Fruit fly (Drosophila melanogaster): Measurements from ENCODE around the gene Kyat.

- TF ChIP-seq CG8159 (tag; optimal IDR thresholded peaks at IDR 0.05) (no peak), CG17806 (tag; optimal IDR thresholded peaks at IDR 0.05) (peak; percentile 55), CG9948 (tag; optimal IDR thresholded peaks at IDR 0.05) (peak; percentile 53), Pif1A (GFP tag; optimal IDR thresholded peaks at IDR 0.05) (no peak), CG32121 (GFP tag; IDR thresholded peaks at IDR 0.05) (peak; percentile 51; the same call in 1 of the 2 replicates), rn (GFP tag; IDR thresholded peaks at IDR 0.05) (peak; percentile 57; the same call in 1 of the 2 replicates), CG4496 (GFP tag; IDR thresholded peaks at IDR 0.05) (peak; percentile 64; the same call in 1 of the 3 replicates), CG13204 (GFP tag; optimal IDR thresholded peaks at IDR 0.05) (no peak), CG8301 (tag; optimal IDR thresholded peaks at IDR 0.05) (no peak), CG34367 (tag; optimal IDR thresholded peaks at IDR 0.05) (peak; percentile 51), Ets98B (GFP tag; IDR thresholded peaks at IDR 0.05) (peak; percentile 30; the same call in 1 of the 2 replicates), gl (tag; optimal IDR thresholded peaks at IDR 0.05) (no peak), CG15710 (tag; optimal IDR thresholded peaks at IDR 0.05) (peak; percentile 66)
Measured at dm6 chr3R:11786695-11787226, 35.5 kb downstream of the Kyat start, which contains the start of the genes prd1 and HisCl1.

Data from whole organism, pupa.